Worm (Caenorhabditis elegans) whole organism, L4/young adult: ENCODE measurements around the gene gst-38.
"Not testable (repeated sequence)": the region's sequence is repeated elsewhere in the genome, so short reads cannot be mapped to it uniquely, and the experiment has no call there.

Source experiments
- W03F9.2 ChIP-seq: fragments of 150-350 bp; optimal IDR thresholded peaks from 2 replicates; lab custom pipeline; 2014; ENCODE audit warnings: missing biosample characterization, missing genetic modification characterization
- dao-5 ChIP-seq: sonication (generic microtip); optimal IDR thresholded peaks from 2 replicates; lab custom pipeline; 2016; ENCODE audit warnings: missing genotype, missing genetic modification characterization, moderate library complexity, missing compliant biosample characterization
- him-1 ChIP-seq: sonication (generic microtip); optimal IDR thresholded peaks from 2 replicates; lab custom pipeline; 2016; ENCODE audit warnings: missing genotype, missing genetic modification reagents, missing genetic modification characterization, missing compliant biosample characterization

gst-38 gene

DNA sequence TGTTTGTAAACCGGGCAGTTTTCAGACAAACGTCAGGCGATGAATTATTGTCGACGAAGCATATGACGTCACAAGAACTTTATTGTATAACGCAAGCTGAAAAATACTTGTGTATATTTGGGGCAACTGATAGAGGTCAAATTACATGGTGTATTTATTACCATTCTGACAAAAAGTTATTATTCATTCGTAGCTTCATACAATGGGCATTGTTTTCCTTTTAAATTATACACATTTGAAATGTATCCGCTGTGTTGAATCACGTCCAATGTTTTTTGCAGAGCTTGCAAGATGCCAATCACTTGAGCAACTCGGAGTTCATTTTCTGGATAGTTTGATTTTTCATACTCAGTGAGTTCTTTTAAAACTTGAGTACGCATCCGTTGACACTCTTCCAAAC, 7.1 kb upstream of the gst-38 start, which contains the start of gene F35E8.13:
TSS of gene F35E8.13 (plus strand) at position 301 of the 400 bp plus-strand sequence.
- no peak for TF ChIP-seq dao-5

DNA sequence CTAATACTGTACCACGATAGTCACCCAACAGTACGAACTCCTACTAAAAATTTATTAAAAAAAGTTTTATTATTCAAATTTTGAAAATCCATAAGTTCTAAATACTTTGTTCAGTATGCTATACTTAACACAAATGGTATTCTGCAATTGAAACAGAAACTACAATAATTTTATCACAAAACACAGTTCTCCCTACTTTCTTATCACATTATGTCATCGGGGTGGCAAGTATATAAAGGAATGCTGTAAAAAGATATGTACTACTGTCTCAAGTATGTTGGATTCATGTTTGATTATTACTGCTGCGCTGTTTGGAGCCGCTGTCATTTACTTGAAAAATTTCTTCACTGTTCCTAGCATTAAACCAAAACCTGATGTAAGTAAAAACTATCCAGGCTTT, 5.2 kb upstream of the gst-38 start, which contains the start of gene cdr-1:
TSS of gene cdr-1 (plus strand) at position 208 of the 400 bp plus-strand sequence.
- TF ChIP-seq him-1 (tag; lab: Kevin White, UChicago) (no peak), W03F9.2 (tag; lab: Kevin White, UChicago) (no peak), dao-5 (no peak)

DNA sequence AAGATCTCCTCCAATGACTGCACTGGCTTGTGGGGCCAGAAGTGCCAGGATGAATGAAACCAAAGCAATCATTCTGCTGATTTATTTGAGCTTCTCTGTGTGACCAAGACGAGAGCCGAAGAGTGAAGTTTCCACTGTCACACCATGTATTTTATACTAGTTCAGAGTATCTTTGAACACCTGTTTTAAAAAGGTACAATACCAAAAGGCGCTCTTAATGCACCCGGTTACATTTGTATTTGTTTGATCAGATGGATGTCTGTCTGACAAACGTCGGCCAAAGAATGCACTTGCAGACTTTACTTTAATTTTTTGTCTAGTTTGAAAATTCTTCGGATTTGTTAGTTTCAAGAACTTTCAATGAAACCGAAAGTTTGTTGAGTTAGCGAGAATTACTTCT, 4.4 kb upstream of the gst-38 start, which contains the start of gene F35E8.10:
TSS of gene F35E8.10 (minus strand) at position 101 of the 400 bp plus-strand sequence.
- TF ChIP-seq dao-5 (no peak), him-1 (tag; lab: Kevin White, UChicago) (no peak), W03F9.2 (tag; lab: Kevin White, UChicago) (no peak)

DNA sequence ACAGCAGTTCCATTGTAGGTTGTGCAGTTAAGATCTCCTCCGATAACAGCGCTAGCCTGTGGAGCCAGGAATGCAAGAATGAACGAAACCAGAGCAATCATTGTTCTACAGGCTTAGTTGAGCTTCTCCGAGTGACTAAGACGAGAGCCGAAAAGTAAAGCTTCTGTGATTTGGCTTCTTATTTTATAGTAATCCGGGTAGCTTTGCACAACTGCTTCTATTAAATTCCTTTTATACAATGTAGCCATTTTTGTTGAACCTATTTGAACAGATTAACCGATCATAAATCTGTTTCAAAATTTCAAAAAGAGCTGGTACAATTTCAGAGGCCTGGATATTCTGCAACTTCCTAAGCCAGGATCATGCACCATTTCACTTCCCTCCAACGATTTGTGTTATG, 1.6 kb upstream of the gst-38 start, which contains the start of gene F35E8.9:
TSS of gene F35E8.9 (minus strand) at position 101 of the 400 bp plus-strand sequence.
- no peak for TF ChIP-seq him-1 (tag; lab: Kevin White, UChicago)
- TF ChIP-seq dao-5, result no peak
- no peak for TF ChIP-seq W03F9.2 (tag; lab: Kevin White, UChicago)

DNA sequence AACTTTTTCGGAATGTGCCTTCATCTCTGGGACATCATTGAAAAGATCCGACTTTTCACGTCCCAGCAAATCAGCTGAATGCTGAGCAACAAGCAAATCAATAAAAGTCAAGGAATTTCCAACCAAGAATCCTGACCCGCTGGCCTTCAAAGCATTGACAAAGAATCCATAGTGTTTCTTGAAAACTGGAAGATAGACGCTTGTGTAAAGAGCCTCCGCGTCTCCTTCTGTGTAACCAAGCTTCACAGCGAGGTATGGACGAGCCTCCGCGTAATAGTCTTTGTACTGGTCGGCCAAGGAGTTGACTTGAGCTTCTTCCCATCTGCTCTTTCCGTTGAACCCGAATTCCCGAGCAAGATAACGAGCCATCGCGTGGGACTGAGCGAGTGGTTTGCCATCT, 563 bp downstream of the gst-38 start:
- TF ChIP-seq him-1 (tag; lab: Kevin White, UChicago) (no peak), W03F9.2 (tag; lab: Kevin White, UChicago) (no peak), dao-5 (no peak)

DNA sequence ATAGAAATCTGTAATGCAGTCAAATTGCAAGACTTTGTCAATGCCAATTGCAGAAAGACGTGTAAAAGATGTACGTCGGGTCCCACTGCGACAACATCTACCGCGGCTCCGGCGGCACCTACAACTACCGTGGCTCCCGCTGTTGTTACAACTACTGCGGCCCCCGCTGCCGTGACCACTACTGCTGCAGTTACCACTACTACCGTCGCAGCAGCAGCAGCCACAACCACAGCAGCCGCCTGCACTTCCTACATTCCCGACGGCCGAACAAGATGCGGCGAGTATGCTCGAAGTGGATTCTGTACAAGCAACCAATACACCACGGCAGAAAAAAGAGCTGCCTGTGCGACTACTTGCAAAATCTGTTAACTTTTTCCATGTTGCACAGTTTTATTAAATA, 1.1 kb downstream of the gst-38 start:
- TF ChIP-seq dao-5 (no peak), him-1 (tag; lab: Kevin White, UChicago) (no peak), W03F9.2 (tag; lab: Kevin White, UChicago) (no peak)

DNA sequence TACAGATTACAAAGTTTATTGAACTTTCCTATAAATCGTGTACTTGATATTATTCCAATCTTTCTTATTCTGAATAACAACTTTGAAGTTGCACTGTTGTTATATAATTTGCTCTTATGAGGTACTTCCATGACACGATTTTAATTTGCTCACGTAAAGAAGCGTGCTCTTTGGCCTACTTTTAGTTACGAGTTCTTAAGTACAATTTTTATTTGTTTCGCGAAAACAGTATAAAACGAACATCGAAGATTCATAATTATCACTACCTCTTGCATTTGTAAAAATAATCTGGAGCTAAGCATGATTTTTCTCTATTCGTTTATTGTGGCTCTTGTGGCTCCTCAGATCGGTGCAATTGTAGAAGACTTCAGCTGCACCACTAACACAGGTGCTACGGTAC, 2.2 kb downstream of the gst-38 start, which contains the start of gene F35E8.7:
TSS of gene F35E8.7 (plus strand) at position 301 of the 400 bp plus-strand sequence.
- TF ChIP-seq W03F9.2 (tag; lab: Kevin White, UChicago), result no peak
- no peak for TF ChIP-seq dao-5
- TF ChIP-seq him-1 (tag; lab: Kevin White, UChicago), result no peak

DNA sequence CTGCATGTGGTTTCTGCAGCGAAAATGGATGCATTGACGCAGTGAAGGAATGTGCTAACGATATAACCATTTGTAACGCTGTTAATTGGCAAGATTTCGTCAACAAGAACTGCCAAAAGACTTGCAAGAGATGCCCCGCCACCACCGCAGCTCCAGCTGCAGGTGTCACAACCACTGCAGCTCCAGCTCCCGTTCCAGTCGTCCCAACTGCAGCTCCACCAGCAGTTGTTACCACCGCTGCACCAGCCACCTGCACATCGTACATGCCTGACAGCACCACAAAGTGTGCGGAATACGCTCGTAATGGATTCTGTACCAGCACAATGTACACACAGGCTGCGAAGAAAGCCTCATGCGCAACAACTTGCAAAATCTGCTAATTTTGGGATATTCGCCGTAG, 3.2 kb downstream of the gst-38 start:
- TF ChIP-seq him-1 (tag; lab: Kevin White, UChicago) (no peak), W03F9.2 (tag; lab: Kevin White, UChicago) (no peak)

DNA sequence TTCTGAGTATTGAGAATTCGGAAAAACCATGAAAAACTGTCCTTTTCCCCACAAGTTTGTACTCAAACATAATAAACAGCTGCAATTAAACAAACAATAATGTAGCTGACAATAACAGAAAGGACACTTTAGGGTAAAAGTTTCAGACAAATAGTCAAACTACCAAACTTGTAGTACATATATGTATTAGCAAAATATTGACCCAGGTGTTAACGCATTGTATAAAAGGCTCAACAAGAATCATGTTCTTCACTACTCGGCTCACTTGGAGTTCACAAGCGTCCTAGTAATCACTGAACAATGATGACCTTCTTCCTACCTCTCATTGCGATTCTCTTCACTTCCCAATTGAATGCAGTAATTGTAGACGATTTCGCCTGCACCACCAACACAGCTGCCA, 4.0 kb downstream of the gst-38 start, which contains the start of gene F35E8.6:
TSS of gene F35E8.6 (plus strand) at position 301 of the 400 bp plus-strand sequence.
- TF ChIP-seq dao-5 (no peak), him-1 (tag; lab: Kevin White, UChicago) (no peak), W03F9.2 (tag; lab: Kevin White, UChicago) (no peak)

DNA sequence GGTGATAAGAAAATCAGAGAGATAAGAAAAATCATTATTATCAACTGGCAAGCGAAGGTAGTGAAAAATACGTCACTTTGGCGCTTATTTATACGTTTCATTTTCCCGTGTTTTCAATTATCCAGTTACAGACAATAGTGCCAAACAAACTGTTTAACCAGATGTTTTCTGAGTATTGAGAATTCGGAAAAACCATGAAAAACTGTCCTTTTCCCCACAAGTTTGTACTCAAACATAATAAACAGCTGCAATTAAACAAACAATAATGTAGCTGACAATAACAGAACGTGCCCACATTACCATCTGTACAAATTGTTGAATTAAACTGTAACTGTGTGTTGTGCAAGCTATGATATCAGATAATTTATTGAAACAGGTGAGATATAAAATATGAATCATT, 10.3 kb downstream of the gst-38 start, which contains the start of the genes F35E8.1 and F35E8.2:
TSS of gene F35E8.1 (minus strand) at position 101 of the 400 bp plus-strand sequence.
TSS of gene F35E8.2 (plus strand) at position 132 of the 400 bp plus-strand sequence.
- not testable (repeated sequence) for TF ChIP-seq dao-5; W03F9.2 (tag; lab: Kevin White, UChicago); him-1 (tag; lab: Kevin White, UChicago)

DNA sequence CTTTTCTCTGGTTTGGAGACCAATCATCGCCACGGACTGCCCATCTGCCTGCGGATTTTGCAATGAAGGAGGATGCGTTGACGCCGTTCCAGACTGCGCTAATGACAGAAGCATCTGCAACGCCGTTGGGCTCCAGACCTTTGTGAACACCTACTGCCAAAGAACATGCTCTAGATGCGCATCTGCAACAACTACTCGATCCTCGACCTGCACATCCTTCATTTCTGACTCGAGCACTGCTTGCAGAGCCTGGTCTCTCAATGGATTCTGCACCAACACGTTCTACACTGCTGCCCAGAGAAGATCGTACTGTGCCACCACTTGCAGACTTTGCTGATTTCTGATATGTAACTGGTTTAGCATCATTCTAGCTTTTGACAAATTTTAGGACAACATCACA, 15.3 kb downstream of the gst-38 start:
- TF ChIP-seq dao-5 (no peak), W03F9.2 (tag; lab: Kevin White, UChicago) (no peak), him-1 (tag; lab: Kevin White, UChicago) (no peak)

DNA sequence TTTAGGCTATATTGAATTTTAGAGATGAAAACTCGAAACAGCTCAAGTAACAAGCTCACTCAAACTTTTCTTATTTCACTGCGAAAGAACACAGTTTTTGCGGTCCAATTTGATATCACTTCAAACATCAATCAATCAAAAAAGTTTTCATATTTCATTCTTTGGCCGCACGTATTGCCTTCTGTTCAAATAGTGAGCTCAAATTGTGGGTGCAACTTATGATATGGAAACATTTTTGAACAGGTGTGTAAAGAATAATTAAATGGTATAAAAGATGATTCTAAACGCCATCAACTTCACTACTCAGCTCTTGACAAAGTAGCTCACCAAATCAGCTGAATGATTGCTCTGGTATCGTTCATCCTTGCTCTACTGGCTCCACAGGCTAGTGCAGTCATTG, 16.2 kb downstream of the gst-38 start, which contains the start of gene T06C12.14:
TSS of gene T06C12.14 (plus strand) at position 301 of the 400 bp plus-strand sequence.
- TF ChIP-seq him-1 (tag; lab: Kevin White, UChicago) (no peak), W03F9.2 (tag; lab: Kevin White, UChicago) (no peak), dao-5 (no peak)

DNA sequence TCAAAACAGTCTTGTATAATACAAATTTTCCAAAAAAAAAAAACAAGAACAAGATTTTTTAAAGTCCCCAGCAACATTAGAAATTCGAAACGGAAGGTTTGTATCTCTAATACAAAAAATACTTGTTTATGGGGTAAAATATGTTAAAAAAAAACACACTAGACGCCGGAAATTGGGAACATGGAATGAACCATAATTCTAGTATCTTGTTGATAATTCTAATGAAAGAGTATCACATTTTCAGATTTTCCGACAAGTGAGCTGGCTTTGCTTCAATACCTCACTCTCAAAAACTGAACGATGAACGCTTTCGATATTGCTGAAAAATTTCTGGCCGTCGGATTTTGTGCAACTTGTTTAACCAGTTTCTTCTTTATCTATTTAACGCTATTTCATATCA, 18.2 kb downstream of the gst-38 start, which contains the start of gene str-60:
TSS of gene str-60 (plus strand) at position 301 of the 400 bp plus-strand sequence.
- TF ChIP-seq W03F9.2 (tag; lab: Kevin White, UChicago) (no peak), dao-5 (no peak), him-1 (tag; lab: Kevin White, UChicago) (no peak)

DNA sequence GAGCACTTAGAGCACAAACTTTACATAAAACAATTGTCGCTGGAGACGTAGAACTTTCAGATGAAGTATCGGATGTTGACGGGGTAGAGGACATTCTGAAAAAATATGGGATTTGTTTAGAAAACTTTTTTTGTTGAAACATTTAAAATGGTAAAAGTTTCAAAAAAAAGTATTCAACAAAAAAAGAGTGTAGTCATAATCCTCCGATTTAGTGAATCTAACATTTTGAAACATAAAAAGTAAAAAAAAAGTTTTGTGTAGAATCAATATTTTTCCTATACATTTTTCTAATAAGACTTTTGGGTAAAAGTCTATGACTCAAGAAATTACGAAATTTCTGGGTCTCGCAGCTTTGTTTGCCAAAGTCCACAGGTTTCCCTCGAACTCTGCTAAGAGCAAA, 19.2 kb downstream of the gst-38 start, which contains the start of gene nhr-213:
TSS of gene nhr-213 (minus strand) at position 101 of the 400 bp plus-strand sequence.
- TF ChIP-seq W03F9.2 (tag; lab: Kevin White, UChicago) (no peak), dao-5 (no peak), him-1 (tag; lab: Kevin White, UChicago) (no peak)

DNA sequence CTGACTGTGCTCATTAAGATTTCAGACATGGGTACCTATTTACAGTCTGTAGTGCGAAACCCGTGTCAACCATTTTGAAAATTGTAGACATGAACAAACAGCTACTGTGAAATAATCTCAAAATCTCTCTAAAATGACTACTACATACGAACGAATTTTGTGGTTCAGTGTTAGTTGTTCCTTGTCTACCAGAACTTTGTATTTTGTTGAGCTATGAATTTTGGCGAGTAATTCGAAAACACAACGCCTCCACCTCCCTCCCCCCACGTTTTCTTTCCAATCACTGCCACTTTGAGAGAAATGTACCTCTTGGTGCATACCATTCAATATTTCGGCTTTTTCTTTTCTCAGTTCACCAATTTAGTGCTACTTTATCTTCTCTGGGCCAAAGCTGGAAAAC, 23.2 kb downstream of the gst-38 start, which contains the start of gene T06C12.11:
TSS of gene T06C12.11 (plus strand) at position 301 of the 400 bp plus-strand sequence.
- TF ChIP-seq dao-5 (no peak), W03F9.2 (tag; lab: Kevin White, UChicago) (no peak), him-1 (tag; lab: Kevin White, UChicago) (no peak)
